Worm (Caenorhabditis elegans) whole organism, L1 larva: Measurements from ENCODE around the gene ndnf-1.

Experiments used
- C04F5.9 ChIP-seq: sonication (generic microtip); optimal IDR thresholded peaks from 2 replicates; lab custom pipeline; 2016; ENCODE audit warnings: missing genetic modification characterization, missing compliant biosample characterization
- C16A3.4 ChIP-seq: fragments of 150-350 bp; optimal IDR thresholded peaks from 2 replicates; lab custom pipeline; 2014; ENCODE audit warnings: missing biosample characterization, missing genetic modification characterization
- aly-2 ChIP-seq: fragments of 150-350 bp; optimal IDR thresholded peaks from 2 replicates; lab custom pipeline; 2014; ENCODE audit warnings: missing biosample characterization, missing genetic modification characterization
- blmp-1 ChIP-seq: fragments of 150-350 bp; optimal IDR thresholded peaks from 2 replicates; lab custom pipeline; 2014; ENCODE audit warnings: missing biosample characterization, missing genetic modification characterization
- ces-1 ChIP-seq: fragments of 150-350 bp; optimal IDR thresholded peaks from 2 replicates; lab custom pipeline; 2014; ENCODE audit warnings: missing biosample characterization, missing genetic modification reagents, missing genetic modification characterization
- dpl-1 ChIP-seq, 3 experiments: fragments of 150-350 bp in 2 of 3; sonication (generic microtip) in 1 of 3; optimal IDR thresholded peaks; 2 replicates each; lab custom pipeline; 2014 to 2017; ENCODE audit warnings: missing biosample characterization in 3 of 3, missing genetic modification characterization in 3 of 3, missing genetic modification reagents in 3 of 3
- efl-1 ChIP-seq, 4 experiments: fragments of 150-350 bp; optimal IDR thresholded peaks in 3 of 4; peaks in 1 of 4; 1 replicate in 1 of 4; 2 replicates in 3 of 4; lab custom pipeline; 2014; ENCODE audit warnings: missing biosample characterization in 2 of 4, missing genetic modification characterization in 2 of 4, missing genetic modification reagents in 2 of 4
- efl-3 ChIP-seq: fragments of 200-800 bp; sonication (Bioruptor generic); optimal IDR thresholded peaks from 2 replicates; lab custom pipeline; 2018; ENCODE audit warnings: mild to moderate bottlenecking, missing genetic modification characterization, missing compliant biosample characterization
- fkh-10 ChIP-seq: sonication (generic microtip); optimal IDR thresholded peaks from 2 replicates; lab custom pipeline; 2017; ENCODE audit warnings: missing biosample characterization, missing genetic modification reagents, missing genetic modification characterization
- fkh-4 ChIP-seq: sonication (generic microtip); optimal IDR thresholded peaks from 2 replicates; lab custom pipeline; 2016; ENCODE audit warnings: missing compliant biosample characterization, missing genetic modification characterization, borderline replicate concordance
- fkh-8 ChIP-seq: sonication (generic microtip); optimal IDR thresholded peaks from 2 replicates; lab custom pipeline; 2016; ENCODE audit warnings: mild to moderate bottlenecking, missing genetic modification characterization, missing compliant biosample characterization
- hpl-2 ChIP-seq: fragments of 150-350 bp; optimal IDR thresholded peaks from 2 replicates; lab custom pipeline; 2014; ENCODE audit warnings: missing biosample characterization, missing genetic modification reagents, missing genetic modification characterization
- irx-1 ChIP-seq: sonication (generic microtip); optimal IDR thresholded peaks from 2 replicates; lab custom pipeline; 2016; ENCODE audit warnings: missing genetic modification characterization, missing compliant biosample characterization
- isw-1 ChIP-seq: fragments of 200-800 bp; sonication (Bioruptor generic); IDR thresholded peaks from 2 replicates; pipeline ENCODE4 v1.3.6; 2022; ENCODE audit warnings: missing genetic modification characterization, missing compliant biosample characterization
- lin-14 ChIP-seq: fragments of 200-800 bp; sonication (Bioruptor generic); optimal IDR thresholded peaks from 2 replicates; lab custom pipeline; 2018; ENCODE audit warnings: mild to moderate bottlenecking, missing genetic modification characterization, moderate library complexity, missing compliant biosample characterization
- lin-15B ChIP-seq: fragments of 150-350 bp; sonication (generic microtip); optimal IDR thresholded peaks from 3 replicates; lab custom pipeline; 2014; ENCODE audit warnings: missing biosample characterization, missing genetic modification characterization
- lin-35 ChIP-seq, 2 experiments: fragments of 150-350 bp; optimal IDR thresholded peaks; 2 replicates each; lab custom pipeline; 2014; ENCODE audit warnings: missing biosample characterization in 2 of 2, missing genetic modification characterization in 2 of 2, missing genetic modification reagents in 2 of 2
- lir-3 ChIP-seq: sonication (generic microtip); optimal IDR thresholded peaks from 2 replicates; lab custom pipeline; 2016; ENCODE audit warnings: mild to moderate bottlenecking, missing genetic modification characterization, moderate library complexity, missing compliant biosample characterization; ENCODE audit not compliant: poor library complexity
- lsy-2 ChIP-seq, 2 experiments: fragments of 150-350 bp; optimal IDR thresholded peaks; 2 replicates each; lab custom pipeline; 2014; ENCODE audit warnings: missing biosample characterization in 2 of 2, missing genetic modification characterization in 2 of 2
- mab-9 ChIP-seq: fragments of 200-800 bp; sonication (Bioruptor generic); IDR thresholded peaks from 2 replicates; pipeline ENCODE4 v1.3.6; 2022; ENCODE audit warnings: missing genetic modification reagents, missing genetic modification characterization, missing compliant biosample characterization
- mdl-1 ChIP-seq, 2 experiments: fragments of 150-350 bp; optimal IDR thresholded peaks; 2 replicates each; lab custom pipeline; 2014 to 2017; ENCODE audit warnings: missing biosample characterization in 2 of 2, missing genetic modification characterization in 2 of 2, inconsistent platforms in 1 of 2
- mef-2 ChIP-seq: fragments of 150-350 bp; optimal IDR thresholded peaks from 2 replicates; lab custom pipeline; 2014; ENCODE audit warnings: missing biosample characterization, missing genetic modification characterization
- mep-1 ChIP-seq: fragments of 150-350 bp; optimal IDR thresholded peaks from 2 replicates; lab custom pipeline; 2014; ENCODE audit warnings: missing biosample characterization, missing genetic modification characterization
- nhr-237 ChIP-seq: fragments of 150-350 bp; optimal IDR thresholded peaks from 2 replicates; lab custom pipeline; 2014; ENCODE audit warnings: missing biosample characterization, missing genetic modification characterization
- nhr-28 ChIP-seq: fragments of 150-350 bp; optimal IDR thresholded peaks from 2 replicates; lab custom pipeline; 2014; ENCODE audit warnings: missing biosample characterization, missing genetic modification characterization
- nhr-47 ChIP-seq: sonication (generic microtip); optimal IDR thresholded peaks from 2 replicates; lab custom pipeline; 2016; ENCODE audit warnings: mild to moderate bottlenecking, missing genetic modification characterization, moderate library complexity, missing compliant biosample characterization
- nhr-71 ChIP-seq: sonication (generic microtip); optimal IDR thresholded peaks from 2 replicates; lab custom pipeline; 2016; ENCODE audit warnings: mild to moderate bottlenecking, missing genetic modification characterization, moderate library complexity, missing compliant biosample characterization
- nhr-76 ChIP-seq: sonication (generic microtip); optimal IDR thresholded peaks from 2 replicates; lab custom pipeline; 2017; ENCODE audit warnings: missing biosample characterization, missing genetic modification characterization
- nhr-77 ChIP-seq: fragments of 150-350 bp; optimal IDR thresholded peaks from 2 replicates; lab custom pipeline; 2014; ENCODE audit warnings: missing biosample characterization, missing genetic modification characterization
- nhr-84 ChIP-seq: sonication (generic microtip); optimal IDR thresholded peaks from 2 replicates; lab custom pipeline; 2017; ENCODE audit warnings: missing biosample characterization, missing genetic modification characterization
- nhr-85 ChIP-seq: sonication (generic microtip); peaks from one replicate; lab custom pipeline; 2016; ENCODE audit warnings: missing genetic modification characterization, inconsistent platforms, missing compliant biosample characterization
- pag-3 ChIP-seq: sonication (generic microtip); optimal IDR thresholded peaks from 2 replicates; lab custom pipeline; 2017; ENCODE audit warnings: missing genetic modification characterization, mild to moderate bottlenecking, missing compliant biosample characterization, antibody characterized with exemption, borderline replicate concordance; ENCODE audit not compliant: insufficient read depth
- snpc-4 ChIP-seq: fragments of 150-350 bp; optimal IDR thresholded peaks from 2 replicates; lab custom pipeline; 2014; ENCODE audit warnings: missing biosample characterization, missing genetic modification characterization
- sox-4 ChIP-seq: sonication (generic microtip); optimal IDR thresholded peaks from 2 replicates; lab custom pipeline; 2016; ENCODE audit warnings: missing genetic modification characterization, missing compliant biosample characterization
- sptf-1 ChIP-seq: fragments of 150-350 bp; optimal IDR thresholded peaks from 2 replicates; lab custom pipeline; 2014; ENCODE audit warnings: missing biosample characterization, missing genetic modification characterization
- tbx-2 ChIP-seq: sonication (generic microtip); optimal IDR thresholded peaks from 2 replicates; lab custom pipeline; 2016; ENCODE audit warnings: missing genetic modification characterization, missing compliant biosample characterization
- unc-30 ChIP-seq: sonication (generic microtip); optimal IDR thresholded peaks from 2 replicates; lab custom pipeline; 2017; ENCODE audit warnings: missing biosample characterization, missing genetic modification characterization
- unc-98 ChIP-seq: fragments of 200-800 bp; sonication (Bioruptor generic); IDR thresholded peaks from 2 replicates; pipeline ENCODE4 v1.3.6; 2022; ENCODE audit warnings: missing genetic modification characterization, missing compliant biosample characterization
- vab-15 ChIP-seq: sonication (generic microtip); optimal IDR thresholded peaks from 2 replicates; lab custom pipeline; 2017; ENCODE audit warnings: missing genotype, mild to moderate bottlenecking, missing genetic modification characterization, missing compliant biosample characterization
- zag-1 ChIP-seq: fragments of 150-350 bp; optimal IDR thresholded peaks from 2 replicates; lab custom pipeline; 2014; ENCODE audit warnings: missing biosample characterization, missing genetic modification characterization
- ztf-4 ChIP-seq: fragments of 150-350 bp; optimal IDR thresholded peaks from 2 replicates; lab custom pipeline; 2014; ENCODE audit warnings: missing biosample characterization, missing genetic modification characterization

ndnf-1 gene

DNA sequence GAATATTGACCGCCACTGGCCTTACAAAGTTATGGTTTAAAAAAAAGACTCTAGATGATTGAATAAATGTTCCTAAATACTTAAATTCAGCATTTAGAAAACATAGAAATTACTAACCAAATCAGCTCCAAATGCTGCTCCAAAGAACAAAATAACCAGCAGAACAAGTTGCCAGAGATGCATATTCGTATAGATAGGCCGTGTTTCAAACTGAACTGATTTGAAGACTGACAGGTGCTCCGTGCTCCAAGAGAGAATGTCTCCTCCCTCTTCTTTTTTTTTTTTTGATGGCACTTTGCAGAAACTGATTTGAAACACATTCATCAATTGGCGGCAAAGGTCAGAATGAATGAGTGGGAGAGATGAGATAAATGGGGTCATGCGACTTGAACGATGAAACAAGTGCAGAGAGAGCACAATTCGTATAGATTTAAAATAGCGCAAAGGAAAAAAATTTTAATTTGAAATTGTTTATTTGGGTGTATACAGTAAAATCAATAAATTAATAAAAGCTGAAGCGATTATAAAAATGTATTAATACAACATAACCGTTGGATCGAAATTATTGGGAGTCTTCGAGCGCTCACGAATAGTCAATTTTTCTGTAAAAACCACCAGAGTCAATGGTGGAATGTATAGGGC lies 41.0 kb upstream of the ndnf-1 start, which contains the start of gene cpg-9 (continued):
- TF ChIP-seq mef-2 (tag; lab: Kevin White, UChicago) (no peak), lin-14 (GFP tag; lab: Kevin White, UChicago) (no peak), lsy-2 (tag; optimal IDR thresholded peaks at IDR 0.05; lab: Kevin White, UChicago) (peak in 1 of 2 experiments; percentile 15), C04F5.9 (no peak), hpl-2 (GFP tag; lab: Kevin White, UChicago) (no peak), fkh-8 (tag; lab: Kevin White, UChicago) (no peak), pag-3 (tag; lab: Kevin White, UChicago) (peak; percentile 40), nhr-71 (no peak), snpc-4 (tag; lab: Kevin White, UChicago) (no peak), sox-4 (no peak)
- TF ChIP-seq, all 84 proteins: peak for 6

DNA sequence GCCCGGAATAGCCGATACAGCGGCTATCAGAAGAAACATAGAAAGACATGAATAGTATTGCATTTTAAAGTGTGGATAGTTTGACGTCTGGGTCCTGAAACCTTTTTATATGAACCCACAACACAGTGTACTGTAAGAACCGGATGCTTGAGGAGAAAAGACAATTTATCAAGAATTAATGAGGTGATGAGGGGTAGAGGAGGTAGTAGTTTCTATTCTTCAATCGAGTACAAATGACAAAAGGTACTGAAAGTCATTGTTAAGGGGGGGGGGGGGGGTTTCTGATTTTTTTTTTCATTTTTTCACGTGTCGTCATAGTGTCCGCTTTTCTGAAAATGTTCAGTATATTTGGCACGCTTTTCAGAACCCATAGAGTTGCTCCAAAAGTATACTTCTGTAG lies 38.1 kb upstream of the ndnf-1 start, which contains the start of gene Y67D8C.7:
TSS of gene Y67D8C.7 (minus strand) at position 101 of the 400 bp plus-strand sequence.
- TF ChIP-seq nhr-47 (tag; lab: Kevin White, UChicago): no peak
- TF ChIP-seq nhr-85 (tag; lab: Kevin White, UChicago): peak; percentile 24

DNA sequence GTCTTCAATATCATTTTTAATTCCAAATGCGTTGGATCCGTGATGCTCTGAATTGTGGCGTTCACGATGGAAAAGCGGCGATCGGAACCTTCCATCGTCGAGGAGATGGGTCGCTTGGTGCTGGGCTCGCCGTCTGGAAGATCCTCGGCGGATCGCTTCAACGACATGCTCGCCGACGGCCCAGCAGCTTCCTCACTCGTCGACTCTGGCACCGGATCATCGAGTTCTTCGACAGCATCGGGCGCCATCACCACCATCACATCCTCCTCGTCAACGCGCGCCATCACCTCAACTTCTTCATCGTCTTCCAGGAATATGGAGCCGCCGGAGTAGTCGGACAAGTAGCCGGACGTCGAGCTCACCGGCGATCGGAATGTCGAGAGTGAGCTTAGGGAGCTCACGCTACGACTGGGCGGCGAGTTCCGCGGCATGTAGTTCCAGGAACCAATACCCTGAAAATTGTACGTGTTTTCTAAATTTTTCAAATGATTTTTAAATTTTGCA lies 34.2 kb upstream of the ndnf-1 start, which contains the start of gene Y67D8C.6:
TSS of gene Y67D8C.6 (minus strand) at position 454 of the 504 bp plus-strand sequence.
- no peak for TF ChIP-seq nhr-76
- no peak for TF ChIP-seq mdl-1 (tag; optimal IDR thresholded peaks at IDR 0.05; lab: Kevin White, UChicago)
- TF ChIP-seq mep-1 (tag; lab: Kevin White, UChicago): no peak
- TF ChIP-seq vab-15: no peak
- no peak for TF ChIP-seq ces-1 (GFP tag; lab: Kevin White, UChicago)
- no peak for TF ChIP-seq fkh-4 (tag; lab: Kevin White, UChicago)
- no peak for TF ChIP-seq fkh-10 (GFP tag; lab: Kevin White, UChicago)
- TF ChIP-seq nhr-237 (tag; lab: Kevin White, UChicago): no peak
- no peak for TF ChIP-seq ztf-4 (tag; lab: Kevin White, UChicago)
- TF ChIP-seq aly-2 (tag; lab: Kevin White, UChicago): no peak

DNA sequence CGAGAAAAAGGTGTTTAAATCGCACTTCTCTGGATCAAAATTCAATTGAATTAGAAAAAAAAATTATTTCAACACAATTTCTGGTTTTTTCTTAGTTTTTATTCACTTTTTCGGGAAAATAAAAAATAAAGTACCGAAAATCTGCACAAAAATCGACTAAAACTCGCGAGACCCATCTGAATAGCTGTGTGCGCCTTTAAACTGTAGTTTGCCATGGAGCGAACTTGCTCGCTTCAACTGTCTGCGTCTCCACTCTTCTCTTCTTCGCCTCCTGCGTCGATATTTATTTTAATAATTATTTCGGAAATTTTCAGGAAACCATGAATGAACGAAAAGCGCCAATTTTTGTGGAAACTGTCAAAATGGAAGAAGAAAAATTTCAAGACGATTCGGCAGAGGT lies 27.1 kb upstream of the ndnf-1 start:
- TF ChIP-seq lsy-2 (tag; optimal IDR thresholded peaks at IDR 0.05; lab: Kevin White, UChicago): peak in 1 of 2 experiments; percentile 3
- no peak for TF ChIP-seq lir-3 (tag; lab: Kevin White, UChicago)

DNA sequence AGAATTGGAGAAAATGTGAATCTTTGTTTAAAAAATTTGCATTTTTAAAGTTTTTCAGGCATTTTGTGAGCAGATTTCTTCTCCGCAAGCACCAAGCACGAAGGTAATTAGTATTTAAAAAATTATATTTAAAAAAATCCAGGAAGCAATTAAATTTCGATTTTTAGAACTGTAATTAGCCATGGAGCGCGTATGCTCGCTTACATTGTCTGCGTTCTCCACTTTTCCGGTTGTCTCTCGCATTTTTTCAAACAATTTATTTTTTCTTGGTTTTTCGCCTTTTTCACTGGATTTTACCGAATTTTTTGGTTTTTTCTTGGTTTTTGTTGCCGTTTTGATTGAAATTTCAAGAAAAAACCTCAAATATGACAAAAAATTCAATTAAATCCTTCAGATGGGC lies 26.6 kb upstream of the ndnf-1 start:
- TF ChIP-seq tbx-2: no peak
- TF ChIP-seq nhr-71: peak; percentile 21
- no peak for TF ChIP-seq snpc-4 (tag; lab: Kevin White, UChicago)
- TF ChIP-seq mdl-1 (tag; optimal IDR thresholded peaks at IDR 0.05; lab: Kevin White, UChicago): no peak
- peak; percentile 28 for TF ChIP-seq lin-15B
- no peak for TF ChIP-seq unc-30 (tag; lab: Kevin White, UChicago)
- no peak for TF ChIP-seq sptf-1
- TF ChIP-seq C16A3.4 (tag; lab: Kevin White, UChicago): peak; percentile 0
- peak; percentile 26 to 33 for TF ChIP-seq efl-1 (optimal IDR thresholded peaks at IDR 0.05; lab: Kevin White, UChicago)
- peak; percentile 39 to 83 for TF ChIP-seq efl-1 (GFP tag; optimal IDR thresholded peaks at IDR 0.05 in 1 of 2; lab: Kevin White, UChicago)
- TF ChIP-seq lin-35 (GFP tag; optimal IDR thresholded peaks at IDR 0.05; lab: Kevin White, UChicago): peak; percentile 13 to 27
- TF ChIP-seq pag-3 (tag; lab: Kevin White, UChicago): no peak
- TF ChIP-seq nhr-76: no peak
- TF ChIP-seq nhr-77 (tag; lab: Kevin White, UChicago): no peak
- TF ChIP-seq mep-1 (tag; lab: Kevin White, UChicago): peak; percentile 49
- no peak for TF ChIP-seq zag-1 (tag; lab: Kevin White, UChicago)
- no peak for TF ChIP-seq mab-9 (GFP tag; lab: Robert Waterston, UW)
- TF ChIP-seq nhr-84 (tag; lab: Kevin White, UChicago): no peak
- no peak for TF ChIP-seq efl-3 (GFP tag; lab: Kevin White, UChicago)
- TF ChIP-seq C04F5.9: no peak
- no peak for TF ChIP-seq sox-4
- TF ChIP-seq dpl-1 (GFP tag; optimal IDR thresholded peaks at IDR 0.05; lab: Kevin White, UChicago): peak; percentile 8 to 44 (median 30)
- peak; percentile 4 for TF ChIP-seq nhr-47 (tag; lab: Kevin White, UChicago)
- TF ChIP-seq isw-1 (GFP tag; lab: Robert Waterston, UW): no peak
- TF ChIP-seq unc-98 (GFP tag; lab: Robert Waterston, UW): no peak
- no peak for TF ChIP-seq irx-1 (tag; lab: Kevin White, UChicago)
- peak; percentile 49 to 78 for TF ChIP-seq lsy-2 (tag; optimal IDR thresholded peaks at IDR 0.05; lab: Kevin White, UChicago)
- peak; percentile 1 for TF ChIP-seq blmp-1 (tag; lab: Kevin White, UChicago)
- TF ChIP-seq nhr-28 (tag; lab: Kevin White, UChicago): no peak
